Worm (Caenorhabditis elegans): ENCODE results near the gene F49A5.10.

Gene F49A5.10

DNA sequence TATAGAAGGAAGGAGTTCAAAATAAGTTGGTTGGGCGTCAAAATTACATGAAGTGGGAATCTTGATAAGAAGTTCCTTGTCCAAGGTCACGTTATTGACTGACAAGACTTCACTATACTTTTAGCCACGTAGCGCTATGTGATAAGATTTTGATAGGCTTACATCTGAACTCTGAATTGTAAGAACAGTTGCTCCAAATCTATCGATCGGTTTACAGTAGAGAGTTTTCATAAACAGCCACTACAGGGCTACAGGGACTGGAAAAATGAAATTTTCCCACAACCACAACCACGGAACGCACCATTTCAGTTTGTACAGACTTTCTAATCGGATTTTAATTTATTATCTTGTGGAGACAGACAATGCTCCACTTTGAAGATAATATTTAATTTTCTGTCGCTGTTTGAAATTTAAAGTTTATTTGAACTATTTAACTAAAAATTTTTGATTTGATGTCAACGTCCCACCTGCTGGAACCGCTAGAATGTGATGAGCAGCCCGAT is 17.0 kb upstream of the F49A5.10 start, which contains the start of the genes clec-31 and clec-22:
clec-31 (minus strand) TSS at position 101 of the 503 bp plus-strand sequence.
clec-22 (plus strand) TSS at position 453 of the 503 bp plus-strand sequence.
- TF ChIP-seq lin-11 (tag; optimal IDR thresholded peaks at IDR 0.05), result no peak
- TF ChIP-seq syd-9 (tag; optimal IDR thresholded peaks at IDR 0.05), result no peak

ce11 chrV:16861719-16862118 is 13.3 kb upstream of the F49A5.10 start, which contains the start of the genes clec-32 and clec-24:
Gene clec-32, minus strand, starts transcription at chrV:16861819.
Gene clec-24, plus strand, starts transcription at chrV:16862012.
- TF ChIP-seq hlh-15 (tag; optimal IDR thresholded peaks at IDR 0.05) (no peak), ceh-31 (tag; optimal IDR thresholded peaks at IDR 0.05) (no peak), sox-2 (GFP tag; IDR thresholded peaks at IDR 0.05) (no peak), tbx-7 (tag; optimal IDR thresholded peaks at IDR 0.05) (no peak), T23F11.4 (GFP tag; optimal IDR thresholded peaks at IDR 0.05) (no peak), ceh-34 (tag; optimal IDR thresholded peaks at IDR 0.05) (no peak), dmd-4 (tag; optimal IDR thresholded peaks at IDR 0.05; ENCODE audit: borderline replicate concordance) (no peak), ceh-30 (tag; optimal IDR thresholded peaks at IDR 0.05) (no peak), Y22D7AL.16 (tag; optimal IDR thresholded peaks at IDR 0.05) (no peak), ama-1 (optimal IDR thresholded peaks at IDR 0.05) (no peak), elt-4 (tag; optimal IDR thresholded peaks at IDR 0.05) (no peak), ztf-16 (tag; optimal IDR thresholded peaks at IDR 0.05) (no peak), lin-11 (tag; optimal IDR thresholded peaks at IDR 0.05) (no peak), lim-6 (tag; optimal IDR thresholded peaks at IDR 0.05) (no peak), eyg-1 (tag; optimal IDR thresholded peaks at IDR 0.05) (no peak)

DNA sequence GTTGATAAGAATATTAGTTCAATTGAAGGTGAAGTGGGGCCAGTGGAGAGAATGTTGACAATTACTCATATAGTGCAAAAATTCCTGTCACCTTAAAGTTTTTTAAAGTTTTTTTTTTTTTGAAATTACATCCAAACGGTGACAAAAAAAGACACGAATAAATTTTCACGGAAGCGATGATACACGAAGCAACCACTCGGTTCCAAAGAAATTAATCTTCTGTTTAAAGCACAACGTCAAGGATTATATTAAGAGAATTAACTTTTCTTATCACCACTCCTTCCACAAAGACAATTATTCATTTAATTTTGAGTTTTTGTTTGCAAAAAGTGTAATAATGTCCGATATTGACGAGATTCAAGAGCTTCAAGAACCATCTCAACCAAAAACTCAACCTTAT is 9.7 kb upstream of the F49A5.10 start, which contains the start of gene clec-28:
clec-28 (plus strand) TSS at position 301 of the 400 bp plus-strand sequence.
- TF ChIP-seq odd-2 (tag; optimal IDR thresholded peaks at IDR 0.05) (no peak), C08G9.2 (tag; optimal IDR thresholded peaks at IDR 0.05) (no peak)

DNA sequence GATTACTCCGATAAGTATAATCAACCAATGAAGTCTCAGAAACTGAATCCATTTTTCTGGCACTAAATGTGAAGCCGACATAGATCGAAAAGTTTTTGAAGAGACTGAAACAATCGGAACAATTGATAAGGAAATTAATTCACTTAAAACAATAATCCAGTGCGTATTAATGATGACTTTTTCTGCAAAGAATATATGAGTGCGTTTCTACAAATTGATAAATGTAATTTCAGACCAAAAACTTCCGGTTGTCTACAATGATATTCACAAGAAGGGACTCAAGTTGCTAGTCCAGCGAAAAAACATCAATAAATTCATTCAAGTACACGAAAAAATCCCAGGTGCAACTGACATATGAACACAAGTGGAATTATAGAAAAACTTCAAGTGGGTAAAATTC is 5.3 kb upstream of the F49A5.10 start, which contains the start of gene clec-33:
clec-33 (minus strand) TSS at position 101 of the 400 bp plus-strand sequence.
- TF ChIP-seq tbx-7 (tag; optimal IDR thresholded peaks at IDR 0.05) (no peak), pax-1 (tag; optimal IDR thresholded peaks at IDR 0.05) (no peak), pag-3 (tag; optimal IDR thresholded peaks at IDR 0.05; ENCODE audit: borderline replicate concordance) (no peak), ahr-1 (tag; optimal IDR thresholded peaks at IDR 0.05) (no peak), lim-6 (tag; optimal IDR thresholded peaks at IDR 0.05) (no peak), hlh-15 (tag; optimal IDR thresholded peaks at IDR 0.05) (no peak), ceh-30 (tag; optimal IDR thresholded peaks at IDR 0.05) (no peak), hlh-8 (tag; optimal IDR thresholded peaks at IDR 0.05) (no peak), C08G9.2 (tag; optimal IDR thresholded peaks at IDR 0.05) (no peak), K02D7.2 (tag; optimal IDR thresholded peaks at IDR 0.05) (no peak), gmeb-2 (tag; optimal IDR thresholded peaks at IDR 0.05) (no peak), pqm-1 (tag; optimal IDR thresholded peaks at IDR 0.05) (no peak), ceh-2 (tag; optimal IDR thresholded peaks at IDR 0.05) (no peak), ceh-18 (tag; optimal IDR thresholded peaks at IDR 0.05) (no peak), ceh-19 (GFP tag; optimal IDR thresholded peaks at IDR 0.05) (no peak), ztf-16 (tag; optimal IDR thresholded peaks at IDR 0.05) (no peak), eyg-1 (tag; optimal IDR thresholded peaks at IDR 0.05) (no peak), ets-4 (tag; optimal IDR thresholded peaks at IDR 0.05) (no peak)

DNA sequence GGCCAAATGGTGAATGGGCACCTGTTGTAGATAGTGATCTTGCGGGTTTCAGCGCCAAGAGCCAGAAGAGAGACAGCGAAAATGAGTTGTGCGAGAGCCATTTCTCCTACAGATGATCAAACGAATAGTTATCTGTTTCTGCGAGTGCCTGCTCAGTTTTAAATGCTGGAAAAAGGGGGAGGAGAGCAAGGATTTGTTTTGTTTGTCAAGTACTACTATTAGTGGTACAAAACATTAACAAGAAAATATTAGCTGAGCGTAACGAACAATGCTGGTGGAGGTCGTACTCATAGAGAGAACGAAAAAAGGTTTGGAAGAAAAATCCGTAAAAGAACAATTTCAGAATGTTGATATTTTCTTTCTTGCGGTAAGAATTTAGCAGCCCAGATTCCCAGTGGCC is 3.7 kb upstream of the F49A5.10 start, which contains the start of gene thn-4:
thn-4 (minus strand) TSS at position 101 of the 400 bp plus-strand sequence.
- TF ChIP-seq fkh-10 (GFP tag; optimal IDR thresholded peaks at IDR 0.05), result no peak
- no peak for TF ChIP-seq ahr-1 (tag; optimal IDR thresholded peaks at IDR 0.05)
- TF ChIP-seq madf-2 (tag; optimal IDR thresholded peaks at IDR 0.05), result no peak
- TF ChIP-seq F13H6.1 (tag; optimal IDR thresholded peaks at IDR 0.05), result no peak
- no peak for TF ChIP-seq ama-1 (optimal IDR thresholded peaks at IDR 0.05)
- TF ChIP-seq hlh-13 (GFP tag; optimal IDR thresholded peaks at IDR 0.05), result no peak
- no peak for TF ChIP-seq ceh-18 (tag; optimal IDR thresholded peaks at IDR 0.05)
- no peak for TF ChIP-seq pha-2 (tag; optimal IDR thresholded peaks at IDR 0.05)
- TF ChIP-seq K09A11.1 (tag; optimal IDR thresholded peaks at IDR 0.05; ENCODE audit: insufficient read depth), result no peak
- no peak for TF ChIP-seq pag-3 (tag; optimal IDR thresholded peaks at IDR 0.05; ENCODE audit: borderline replicate concordance)
- no peak for TF ChIP-seq nfya-1 (tag; optimal IDR thresholded peaks at IDR 0.05)
- TF ChIP-seq ceh-34 (tag; optimal IDR thresholded peaks at IDR 0.05), result no peak
- no peak for TF ChIP-seq C38D4.7 (GFP tag; optimal IDR thresholded peaks at IDR 0.05)
- TF ChIP-seq ref-2 (tag; optimal IDR thresholded peaks at IDR 0.05), result no peak
- no peak for TF ChIP-seq pax-1 (tag; optimal IDR thresholded peaks at IDR 0.05)
- no peak for TF ChIP-seq elt-4 (tag; optimal IDR thresholded peaks at IDR 0.05)
- no peak for TF ChIP-seq ceh-45 (GFP tag; IDR thresholded peaks at IDR 0.05)
- no peak for TF ChIP-seq hlh-15 (tag; optimal IDR thresholded peaks at IDR 0.05)
